Fruit fly (Drosophila melanogaster) whole organism, embryonic: ENCODE results near the gene dpy.

Experiments used
- Atf3 ChIP-seq: fragments of 200-800 bp; sonication (Bioruptor generic); optimal IDR thresholded peaks from 3 replicates; lab custom pipeline; 2016; ENCODE audit warnings: missing biosample characterization, missing genetic modification characterization
- Bgb ChIP-seq: fragments of 200-800 bp; sonication (Bioruptor generic); IDR thresholded peaks from 2 replicates; pipeline ENCODE4 v1.3.6; 2022; ENCODE audit warnings: missing biosample characterization, missing genetic modification characterization; ENCODE audit not compliant: partially characterized antibody
- CG10321 ChIP-seq: fragments of 200-800 bp; sonication (Bioruptor generic); IDR thresholded peaks from 2 replicates; pipeline ENCODE4 v1.3.6; 2022; ENCODE audit warnings: missing biosample characterization, missing genetic modification characterization
- CG11456 ChIP-seq: fragments of 200-800 bp; sonication (Bioruptor generic); IDR thresholded peaks from 3 replicates; pipeline ENCODE4 v1.3.6; 2022; ENCODE audit warnings: missing biosample characterization, missing genetic modification characterization
- CG12744 ChIP-seq: fragments of 200-800 bp; sonication (Bioruptor generic); optimal IDR thresholded peaks from 2 replicates; lab custom pipeline; 2016; ENCODE audit warnings: missing biosample characterization, missing genetic modification characterization
- CG13424 ChIP-seq: fragments of 200-800 bp; sonication (Bioruptor generic); optimal IDR thresholded peaks from 2 replicates; lab custom pipeline; 2019; ENCODE audit warnings: missing biosample characterization, mild to moderate bottlenecking, missing genetic modification characterization, moderate library complexity
- CG15269 ChIP-seq: fragments of 200-800 bp; sonication (Bioruptor generic); optimal IDR thresholded peaks from 2 replicates; lab custom pipeline; 2018; ENCODE audit warnings: missing biosample characterization, mild to moderate bottlenecking, missing genetic modification characterization, moderate library complexity
- CG1647 ChIP-seq: fragments of 200-800 bp; sonication (Bioruptor generic); optimal IDR thresholded peaks from 3 replicates; lab custom pipeline; 2016; ENCODE audit warnings: missing biosample characterization, missing genetic modification characterization
- CG17328 ChIP-seq: fragments of 200-800 bp; sonication (Bioruptor generic); IDR thresholded peaks from 2 replicates; pipeline ENCODE4 v1.3.6; 2022; ENCODE audit warnings: missing biosample characterization, missing genetic modification characterization
- CG17361 ChIP-seq: fragments of 200-800 bp; sonication (Bioruptor generic); IDR thresholded peaks from 3 replicates; pipeline ENCODE4 v1.3.6; 2022; ENCODE audit warnings: missing biosample characterization, missing genetic modification characterization
- CG2678 ChIP-seq: fragments of 200-800 bp; sonication (Bioruptor generic); optimal IDR thresholded peaks from 3 replicates; lab custom pipeline; 2019; ENCODE audit warnings: missing biosample characterization, mild to moderate bottlenecking, missing genetic modification characterization, moderate library complexity
- CG32767 ChIP-seq: fragments of 200-800 bp; sonication (Bioruptor generic); IDR thresholded peaks from 2 replicates; pipeline ENCODE4 v1.3.6; 2022; ENCODE audit warnings: missing biosample characterization, missing genetic modification characterization
- CG42726 ChIP-seq: fragments of 200-800 bp; sonication (Bioruptor generic); IDR thresholded peaks from 2 replicates; pipeline ENCODE4 v1.3.6; 2022; ENCODE audit warnings: missing biosample characterization, missing genetic modification characterization; ENCODE audit not compliant: partially characterized antibody
- CG4424 ChIP-seq: fragments of 200-800 bp; sonication (Bioruptor generic); optimal IDR thresholded peaks from 3 replicates; lab custom pipeline; 2016; ENCODE audit warnings: missing biosample characterization, missing genetic modification characterization
- CG4617 ChIP-seq: fragments of 200-800 bp; sonication (Bioruptor generic); optimal IDR thresholded peaks from 3 replicates; lab custom pipeline; 2016; ENCODE audit warnings: missing biosample characterization, missing genetic modification characterization, borderline replicate concordance
- CG7357 ChIP-seq: fragments of 200-800 bp; sonication (Bioruptor generic); IDR thresholded peaks from 3 replicates; pipeline ENCODE4 v1.3.6; 2022; ENCODE audit warnings: missing biosample characterization, missing genetic modification characterization
- CG7745 ChIP-seq: fragments of 200-800 bp; sonication (Bioruptor generic); optimal IDR thresholded peaks from 2 replicates; lab custom pipeline; 2018; ENCODE audit warnings: missing biosample characterization, mild to moderate bottlenecking, missing genetic modification characterization, moderate library complexity
- CG8388 ChIP-seq: fragments of 200-800 bp; sonication (Bioruptor generic); optimal IDR thresholded peaks from 2 replicates; lab custom pipeline; 2019; ENCODE audit warnings: missing biosample characterization, mild to moderate bottlenecking, missing genetic modification characterization, moderate library complexity
- CG8944 ChIP-seq: fragments of 200-800 bp; sonication (Bioruptor generic); optimal IDR thresholded peaks from 3 replicates; lab custom pipeline; 2016; ENCODE audit warnings: missing biosample characterization, missing genetic modification characterization
- CG9437 ChIP-seq: fragments of 200-800 bp; sonication (Bioruptor generic); optimal IDR thresholded peaks from 2 replicates; lab custom pipeline; 2018; ENCODE audit warnings: missing biosample characterization, mild to moderate bottlenecking, missing genetic modification characterization
- HLH54F ChIP-seq: fragments of 200-800 bp; sonication (Bioruptor generic); optimal IDR thresholded peaks from 3 replicates; lab custom pipeline; 2016; ENCODE audit warnings: missing biosample characterization, missing genetic modification characterization
- Hsf ChIP-seq: fragments of 200-800 bp; sonication (Bioruptor generic); optimal IDR thresholded peaks from 3 replicates; lab custom pipeline; 2016; ENCODE audit warnings: missing biosample characterization, missing genetic modification characterization
- Jarid2 ChIP-seq: fragments of 200-800 bp; sonication (Bioruptor generic); optimal IDR thresholded peaks from 3 replicates; lab custom pipeline; 2017; ENCODE audit warnings: mild to moderate bottlenecking, missing biosample characterization, missing genetic modification reagents, missing genetic modification characterization
- Lhr ChIP-seq: fragments of 200-800 bp; sonication (Bioruptor generic); optimal IDR thresholded peaks from 3 replicates; lab custom pipeline; 2017; ENCODE audit warnings: mild to moderate bottlenecking, missing biosample characterization, missing genetic modification reagents, missing genetic modification characterization
- MESR4 ChIP-seq: fragments of 200-800 bp; sonication (Bioruptor generic); optimal IDR thresholded peaks from 2 replicates; lab custom pipeline; 2018; ENCODE audit warnings: missing biosample characterization, mild to moderate bottlenecking, missing genetic modification characterization, moderate library complexity
- Rfx ChIP-seq: fragments of 200-800 bp; sonication (Bioruptor generic); IDR thresholded peaks from 2 replicates; pipeline ENCODE4 v1.3.6; 2022; ENCODE audit warnings: missing biosample characterization, missing genetic modification characterization
- Side ChIP-seq: fragments of 200-800 bp; sonication (Bioruptor generic); optimal IDR thresholded peaks from 2 replicates; lab custom pipeline; 2016; ENCODE audit warnings: missing biosample characterization, missing genetic modification characterization
- Usf ChIP-seq: fragments of 200-800 bp; sonication (Bioruptor generic); optimal IDR thresholded peaks from 2 replicates; lab custom pipeline; 2017; ENCODE audit warnings: missing genotype, missing biosample characterization, missing genetic modification characterization
- amos ChIP-seq: fragments of 200-800 bp; sonication (Bioruptor generic); IDR thresholded peaks from 2 replicates; pipeline ENCODE4 v1.3.6; 2022; ENCODE audit warnings: missing biosample characterization, missing genetic modification characterization; ENCODE audit not compliant: partially characterized antibody
- ara ChIP-seq: fragments of 200-800 bp; sonication (Bioruptor generic); IDR thresholded peaks from 2 replicates; pipeline ENCODE4 v1.3.6; 2022; ENCODE audit warnings: missing biosample characterization, missing genetic modification characterization
- bab2 ChIP-seq: fragments of 200-800 bp; sonication (Bioruptor generic); optimal IDR thresholded peaks from 2 replicates; lab custom pipeline; 2016; ENCODE audit warnings: missing biosample characterization, missing genetic modification characterization
- ems ChIP-seq: fragments of 200-800 bp; sonication (Bioruptor generic); optimal IDR thresholded peaks from 3 replicates; lab custom pipeline; 2016; ENCODE audit warnings: missing biosample characterization, missing genetic modification characterization
- exex ChIP-seq: fragments of 200-800 bp; sonication (Bioruptor generic); optimal IDR thresholded peaks from 4 replicates; lab custom pipeline; 2018; ENCODE audit warnings: missing biosample characterization, mild to moderate bottlenecking, missing genetic modification characterization, moderate library complexity
- gce ChIP-seq: fragments of 200-800 bp; sonication (Bioruptor generic); IDR thresholded peaks from 3 replicates; pipeline ENCODE4 v1.3.6; 2022; ENCODE audit warnings: missing biosample characterization, missing genetic modification characterization
- hbn ChIP-seq: fragments of 200-800 bp; sonication (Bioruptor generic); IDR thresholded peaks from 2 replicates; pipeline ENCODE4 v1.3.6; 2022; ENCODE audit warnings: missing biosample characterization, missing genetic modification characterization; ENCODE audit not compliant: partially characterized antibody
- ken ChIP-seq: fragments of 200-800 bp; sonication (Bioruptor generic); IDR thresholded peaks from 3 replicates; pipeline ENCODE4 v1.3.6; 2022; ENCODE audit warnings: missing biosample characterization, missing genetic modification characterization
- lab ChIP-seq: fragments of 200-800 bp; sonication (Bioruptor generic); optimal IDR thresholded peaks from 3 replicates; lab custom pipeline; 2017; ENCODE audit warnings: missing biosample characterization, missing genetic modification characterization, mild to moderate bottlenecking, moderate library complexity, missing genetic modification reagents
- oc ChIP-seq: fragments of 200-800 bp; sonication (Bioruptor generic); optimal IDR thresholded peaks from 2 replicates; lab custom pipeline; 2018; ENCODE audit warnings: missing biosample characterization, mild to moderate bottlenecking, missing genetic modification characterization, moderate library complexity
- pan ChIP-seq, 4 experiments: fragments of >200 bp in 3 of 4; fragments of 200-800 bp in 1 of 4; sonication (Bioruptor generic) in 1 of 4; optimal IDR thresholded peaks in 3 of 4; IDR thresholded peaks in 1 of 4; 2 replicates each; pipeline versions ENCODE4 v1.3.6 to Lab custom; 2017 to 2022; ENCODE audit warnings: missing biosample characterization in 2 of 4, missing genetic modification characterization in 2 of 4, mixed read lengths in 1 of 4
- pb ChIP-seq: fragments of 200-800 bp; sonication (Bioruptor generic); optimal IDR thresholded peaks from 3 replicates; lab custom pipeline; 2016; ENCODE audit warnings: missing biosample characterization, missing genetic modification characterization
- sd ChIP-seq: fragments of 200-800 bp; sonication (Bioruptor generic); optimal IDR thresholded peaks from 3 replicates; lab custom pipeline; 2018; ENCODE audit warnings: missing biosample characterization, mild to moderate bottlenecking, missing genetic modification characterization, moderate library complexity
- sens ChIP-seq: fragments of 200-800 bp; sonication (Bioruptor generic); peaks from one replicate; lab custom pipeline; 2016; ENCODE audit warnings: missing biosample characterization, missing genetic modification characterization
- so ChIP-seq: fragments of 200-800 bp; sonication (Bioruptor generic); IDR thresholded peaks from 3 replicates; pipeline ENCODE4 v1.3.6; 2022; ENCODE audit warnings: missing biosample characterization, missing genetic modification characterization
- sr ChIP-seq: fragments of 200-800 bp; sonication (Bioruptor generic); IDR thresholded peaks from 3 replicates; pipeline ENCODE4 v1.3.6; 2022; ENCODE audit warnings: missing biosample characterization, missing genetic modification characterization
- stc ChIP-seq: fragments of 200-800 bp; sonication (Bioruptor generic); IDR thresholded peaks from 2 replicates; pipeline ENCODE4 v1.3.6; 2022; ENCODE audit warnings: missing biosample characterization, missing genetic modification characterization
- trem ChIP-seq: fragments of 200-800 bp; optimal IDR thresholded peaks from 3 replicates; lab custom pipeline; 2019; ENCODE audit warnings: missing biosample characterization, mild to moderate bottlenecking, missing genetic modification characterization, moderate library complexity
- twi ChIP-seq: fragments of 200-800 bp; optimal IDR thresholded peaks from 2 replicates; lab custom pipeline; 2019; ENCODE audit warnings: missing biosample characterization, mild to moderate bottlenecking, missing genetic modification characterization, moderate library complexity
- tx ChIP-seq: fragments of 200-800 bp; sonication (Bioruptor generic); optimal IDR thresholded peaks from 2 replicates; lab custom pipeline; 2016; ENCODE audit warnings: missing biosample characterization, missing genetic modification characterization
- unpg ChIP-seq: fragments of 200-800 bp; sonication (Bioruptor generic); optimal IDR thresholded peaks from 3 replicates; lab custom pipeline; 2018; ENCODE audit warnings: missing biosample characterization, mild to moderate bottlenecking, missing genetic modification characterization, moderate library complexity
- zfh1 ChIP-seq: fragments of 200-800 bp; sonication (Bioruptor generic); IDR thresholded peaks from 3 replicates; pipeline ENCODE4 v1.3.6; 2022; ENCODE audit warnings: missing biosample characterization, missing genetic modification characterization

Gene dpy

DNA sequence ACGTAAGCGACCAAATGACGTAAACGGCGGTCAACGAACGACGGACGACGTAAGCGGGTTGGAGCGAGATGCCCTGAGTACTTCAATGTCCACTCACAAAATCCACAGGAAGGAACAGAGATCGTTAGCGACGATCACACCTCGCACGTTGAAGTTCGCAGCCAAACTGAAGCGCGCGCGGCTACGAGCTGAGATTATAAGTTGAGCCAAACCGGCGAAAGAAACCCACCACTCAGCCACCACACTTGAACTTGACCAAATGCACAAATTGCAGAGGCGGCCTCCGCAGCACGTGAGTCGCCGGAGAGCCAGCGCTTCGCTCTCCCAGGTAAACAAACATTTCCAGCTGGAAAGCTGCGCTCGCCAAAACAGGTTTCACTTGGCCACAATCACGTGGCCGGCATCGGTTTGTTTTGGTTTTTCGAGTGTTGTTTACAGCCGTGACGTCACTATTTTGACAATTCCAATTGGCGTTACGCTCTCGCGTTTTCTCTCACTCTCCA lies at the start of gene dpy (continued):
- TF ChIP-seq Rfx (GFP tag; lab: Robert Waterston, UW), result 0 out of 2 replicates have a peak, but pooled peaks have one; percentile 18
- peak; percentile 96 for TF ChIP-seq CG9437
- TF ChIP-seq oc (tag; lab: Kevin White, UChicago), result peak; percentile 48
- TF ChIP-seq CG32767 (GFP tag; lab: Robert Waterston, UW), result no peak
- TF ChIP-seq CG13424 (tag; lab: Kevin White, UChicago), result no peak
- TF ChIP-seq ara, result 0 out of 2 replicates have a peak, but pooled peaks have one; percentile 6
- no peak for TF ChIP-seq Hsf (GFP tag; lab: Kevin White, UChicago)
- TF ChIP-seq CG7357 (GFP tag; lab: Robert Waterston, UW), result no peak
- no peak for TF ChIP-seq tx
- peak; percentile 63; the same call in 1 of the 2 replicates for TF ChIP-seq CG42726
- peak; percentile 11; the same call in 1 of the 2 replicates for TF ChIP-seq amos (GFP tag; lab: Robert Waterston, UW)
- TF ChIP-seq Lhr (GFP tag; lab: Kevin White, UChicago), result no peak
- TF ChIP-seq CG17361, result no peak
- TF ChIP-seq MESR4 (GFP tag; lab: Kevin White, UChicago), result no peak
- TF ChIP-seq CG8388 (GFP tag; lab: Kevin White, UChicago), result no peak
- TF ChIP-seq Bgb, result peak; percentile 34; the same call in 1 of the 2 replicates
- TF ChIP-seq Side (GFP tag; lab: Kevin White, UChicago), result no peak
- no peak for TF ChIP-seq pan (optimal IDR thresholded peaks at IDR 0.05; lab: Kevin White, UChicago)
- TF ChIP-seq pan (GFP tag; optimal IDR thresholded peaks at IDR 0.05 in 1 of 2, IDR thresholded peaks at IDR 0.05 in 1 of 2), result no peak
- no peak for TF ChIP-seq lab
- no peak for TF ChIP-seq trem (tag; lab: Kevin White, UChicago)
- no peak for TF ChIP-seq Atf3 (GFP tag; lab: Kevin White, UChicago)
- TF ChIP-seq twi, result no peak
- TF ChIP-seq unpg (GFP tag; lab: Kevin White, UChicago), result no peak
- no peak for TF ChIP-seq pb (GFP tag; lab: Kevin White, UChicago)
- peak; percentile 96 for TF ChIP-seq Jarid2 (GFP tag; lab: Kevin White, UChicago)
- no peak for TF ChIP-seq CG7745
- TF ChIP-seq CG4424 (GFP tag; lab: Kevin White, UChicago), result no peak
- TF ChIP-seq sr (GFP tag; lab: Robert Waterston, UW), result peak; percentile 37; the same call in 1 of the 3 replicates
- no peak for TF ChIP-seq gce (GFP tag; lab: Robert Waterston, UW)
- TF ChIP-seq stc, result no peak
- TF ChIP-seq CG10321 (GFP tag; lab: Robert Waterston, UW), result no peak
- no peak for TF ChIP-seq CG4617 (GFP tag; lab: Kevin White, UChicago)
- peak; percentile 75 for TF ChIP-seq sens (GFP tag; lab: Kevin White, UChicago)
- no peak for TF ChIP-seq sd (tag; lab: Kevin White, UChicago)
- TF ChIP-seq hbn (GFP tag; lab: Robert Waterston, UW), result no peak; the same call in 1 of the 2 replicates
- TF ChIP-seq CG15269, result no peak
- TF ChIP-seq CG1647 (GFP tag; lab: Kevin White, UChicago), result no peak
- TF ChIP-seq CG8944 (GFP tag; lab: Kevin White, UChicago), result no peak
- TF ChIP-seq CG11456, result no peak
- no peak for TF ChIP-seq CG17328
- no peak for TF ChIP-seq zfh1 (GFP tag; lab: Robert Waterston, UW)
- TF ChIP-seq so, result no peak
- TF ChIP-seq CG12744 (GFP tag; lab: Kevin White, UChicago), result no peak
- TF ChIP-seq exex (tag; lab: Kevin White, UChicago), result no peak
- TF ChIP-seq ken, result no peak
- TF ChIP-seq bab2 (GFP tag; lab: Kevin White, UChicago), result no peak
- TF ChIP-seq CG2678 (tag; lab: Kevin White, UChicago), result no peak
- TF ChIP-seq Usf (GFP tag; lab: Kevin White, UChicago), result no peak
- no peak for TF ChIP-seq ems
- no peak for TF ChIP-seq HLH54F (GFP tag; lab: Kevin White, UChicago)
